Fruit fly (Drosophila melanogaster) whole organism, larva: Measurements from ENCODE around the gene Rab7.
A peak's percentile ranks its signal among the peaks of the same experiment; 100 is the strongest.

Source experiments
- noc ChIP-seq: fragments of 200-800 bp; sonication (Bioruptor generic); optimal IDR thresholded peaks from 3 replicates; lab custom pipeline; 2019; ENCODE audit warnings: missing biosample characterization, mild to moderate bottlenecking, missing genetic modification characterization, moderate library complexity

Gene Rab7

dm6 chr3R:23992823-23993797, at the start of gene Rab7, which contains the start of gene Epp:
Gene Rab7 (plus strand): TSS chr3R:23993008.
Gene Epp (minus strand): TSS chr3R:23992916.
- peak; percentile 20 for TF ChIP-seq noc (tag; lab: Kevin White, UChicago)

DNA sequence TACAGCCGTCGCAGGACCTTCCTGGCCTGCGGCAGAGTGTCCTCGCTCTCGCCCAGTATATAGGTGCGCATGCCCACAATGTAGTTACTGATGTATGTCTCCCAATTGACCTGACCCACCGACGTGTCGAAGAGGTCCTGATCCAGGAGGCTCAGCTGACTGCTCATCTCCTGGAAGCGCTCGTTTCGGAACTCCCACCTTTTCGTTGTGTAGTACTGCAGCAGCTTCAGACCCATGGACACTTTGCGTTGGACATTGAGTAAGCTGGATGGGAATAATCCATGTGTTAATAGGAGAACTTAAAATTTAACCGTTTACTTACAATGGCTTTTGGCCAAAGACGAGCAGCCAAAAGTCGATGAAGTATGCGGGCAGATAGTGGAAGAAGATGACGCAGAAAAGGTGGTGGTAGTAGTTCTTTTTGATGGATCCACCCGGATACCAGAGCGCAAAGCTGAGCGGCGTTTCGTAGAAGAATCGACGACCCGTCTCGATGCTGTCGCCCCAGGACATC, 48.9 kb upstream of the Rab7 start:
- no peak for TF ChIP-seq noc (tag; lab: Kevin White, UChicago)

DNA sequence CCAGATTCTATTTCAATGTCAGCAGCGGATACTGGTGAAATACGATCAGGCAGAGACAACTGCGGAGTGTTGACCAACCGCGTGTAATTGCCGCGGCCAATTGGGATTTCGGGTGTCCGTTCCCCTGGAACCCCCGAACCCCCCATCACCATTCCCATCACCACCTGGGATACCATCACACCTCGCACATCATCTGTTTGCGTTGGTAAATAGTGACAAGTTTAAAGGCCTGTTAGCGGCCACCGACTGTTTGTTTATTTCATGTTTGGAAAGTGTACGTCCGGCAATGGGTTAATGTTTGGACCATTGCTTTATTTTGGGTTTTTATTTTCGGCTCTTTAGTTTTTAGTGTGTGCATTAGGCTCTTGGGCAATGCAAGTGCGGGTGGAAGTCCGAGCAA, 45.8 kb upstream of the Rab7 start:
- no peak for TF ChIP-seq noc (tag; lab: Kevin White, UChicago)

DNA sequence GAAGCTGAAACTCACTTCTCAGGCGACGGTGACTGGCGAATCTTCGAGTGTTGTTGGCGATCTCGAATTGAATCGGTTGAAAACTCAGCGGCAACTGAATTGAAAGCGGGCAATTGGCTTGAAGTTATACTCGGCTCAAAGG, 44.6 kb upstream of the Rab7 start, which contains the start of gene CG12268:
Gene CG12268, minus strand, starts transcription at position 101 of the 142 bp plus-strand sequence.
- TF ChIP-seq noc (tag; lab: Kevin White, UChicago) = no peak

- no peak for TF ChIP-seq noc (tag; lab: Kevin White, UChicago)
Measured at dm6 chr3R:23948466-23949413, 44.1 kb upstream of the Rab7 start.

DNA sequence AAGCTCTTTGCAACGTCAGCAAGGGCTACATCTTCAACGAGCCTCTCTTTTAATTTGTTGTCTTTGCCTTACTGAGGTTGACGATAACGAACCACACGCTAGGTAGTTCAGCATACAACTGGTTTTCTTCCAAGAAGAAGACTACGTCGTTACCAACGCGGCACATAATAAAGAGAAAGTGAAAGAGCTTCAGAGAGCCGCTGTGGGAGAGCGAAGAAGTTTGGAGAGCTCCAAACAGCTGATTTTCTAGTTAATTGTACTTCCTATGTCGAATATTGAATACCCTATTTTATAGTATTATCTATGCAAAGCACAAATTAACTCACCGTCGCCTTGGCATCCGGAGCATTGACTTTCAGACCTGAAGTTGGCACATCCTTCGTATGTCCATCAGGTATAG, 37.4 kb upstream of the Rab7 start:
- TF ChIP-seq noc (tag; lab: Kevin White, UChicago) = no peak

DNA sequence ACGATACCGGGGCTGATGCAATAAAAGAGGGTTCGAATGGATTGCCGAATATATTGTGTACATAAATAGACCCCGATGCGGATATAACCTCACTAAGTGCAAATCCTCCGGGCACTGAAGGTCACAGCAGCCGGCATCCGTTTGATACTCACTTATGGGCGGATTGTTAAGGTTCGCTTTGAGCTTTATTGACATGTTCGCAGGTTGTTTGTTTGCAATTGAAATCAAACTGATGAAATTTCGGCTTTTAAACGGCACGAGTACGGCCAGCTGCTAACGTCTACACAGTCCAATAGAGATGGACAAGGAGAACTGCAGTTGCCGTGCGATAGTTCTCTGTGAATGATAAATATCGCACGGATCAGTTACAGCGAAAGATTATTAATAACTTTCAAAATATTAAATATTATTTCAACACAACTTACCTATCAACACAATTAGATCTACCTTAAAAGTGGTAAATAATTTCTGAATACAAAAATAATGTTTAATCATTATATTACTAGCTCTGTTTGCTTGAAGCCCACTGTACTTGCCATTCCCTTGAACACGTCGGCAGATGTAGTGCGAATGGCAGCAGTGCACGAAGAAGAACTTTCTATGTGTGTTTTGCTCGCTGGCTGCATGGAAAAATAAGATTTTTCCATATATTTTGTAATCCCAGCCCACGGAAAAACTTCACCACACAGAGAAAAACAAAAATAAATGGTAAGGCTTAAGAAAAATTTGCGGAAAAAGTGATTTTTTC, 34.5 kb upstream of the Rab7 start, which contains the start of the genes GluProRS and AP-1sigma:
Gene GluProRS, minus strand, starts transcription at position 301 of the 748 bp plus-strand sequence.
Gene AP-1sigma, plus strand, starts transcription at position 561 of the 748 bp plus-strand sequence.
- TF ChIP-seq noc (tag; lab: Kevin White, UChicago) = peak; percentile 78

DNA sequence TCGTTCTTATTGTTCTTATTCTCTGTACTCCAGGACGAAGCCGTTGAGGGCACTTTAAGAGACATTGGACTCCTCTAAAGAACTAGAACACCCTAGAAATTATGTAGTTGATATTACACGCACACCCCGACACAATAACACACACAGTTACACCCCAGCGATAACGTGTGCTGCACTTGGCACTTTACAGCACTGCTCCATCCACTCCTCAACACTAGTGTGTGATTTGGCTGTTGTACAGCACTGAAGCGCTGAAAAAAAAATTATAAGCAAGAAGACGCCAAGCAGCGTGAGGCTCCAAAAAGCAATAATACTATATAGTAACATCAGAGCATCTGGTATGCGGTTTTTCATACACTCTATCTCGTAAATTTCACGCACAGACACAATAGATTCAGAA, 31.9 kb upstream of the Rab7 start:
- TF ChIP-seq noc (tag; lab: Kevin White, UChicago) = no peak

- TF ChIP-seq noc (tag; lab: Kevin White, UChicago) = no peak
Measured at dm6 chr3R:23962781-23963222, 30.0 kb upstream of the Rab7 start, which contains the start of gene CG31140. Gene CG31140 (plus strand): TSS chr3R:23963180.

dm6 chr3R:23964913-23965718, 27.7 kb upstream of the Rab7 start:
- TF ChIP-seq noc (tag; lab: Kevin White, UChicago) = no peak

DNA sequence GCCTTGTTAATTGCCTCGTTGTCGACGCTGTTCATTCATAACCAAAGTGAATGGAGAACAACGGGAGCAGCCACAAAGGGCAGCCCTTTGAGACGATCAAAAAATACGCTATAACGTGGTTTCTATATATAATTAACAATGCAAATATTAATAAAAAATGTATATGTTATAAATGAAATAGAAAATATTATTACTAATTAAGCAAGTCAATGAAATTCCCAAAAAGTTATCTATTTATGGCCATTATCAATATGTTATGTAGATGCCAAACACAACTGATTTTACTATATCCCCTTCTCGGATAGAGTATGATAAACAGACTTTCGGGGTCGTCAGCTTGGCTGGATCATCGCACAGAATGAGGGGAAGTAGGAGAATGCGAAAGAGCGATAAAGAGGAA, 23.4 kb upstream of the Rab7 start:
- no peak for TF ChIP-seq noc (tag; lab: Kevin White, UChicago)

DNA sequence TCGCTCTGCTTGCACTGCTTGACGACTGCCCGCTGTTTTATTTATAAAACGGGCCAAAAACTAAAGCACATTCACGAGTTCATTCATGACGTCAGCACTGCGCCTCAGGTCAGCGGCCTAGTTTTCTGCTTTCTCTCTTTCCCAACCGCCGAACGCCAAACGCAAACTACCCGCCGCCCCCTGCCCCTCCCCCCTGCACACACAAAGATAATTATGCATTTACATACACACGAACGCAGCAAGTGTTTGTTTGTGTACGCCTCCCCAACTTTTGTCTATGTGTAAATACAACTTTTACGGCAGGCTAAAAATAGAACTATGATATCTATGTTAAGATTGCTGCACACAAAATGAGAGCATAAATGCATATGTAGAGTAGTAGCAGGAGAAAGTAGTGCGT, 21.6 kb upstream of the Rab7 start:
- no peak for TF ChIP-seq noc (tag; lab: Kevin White, UChicago)

- no peak for TF ChIP-seq noc (tag; lab: Kevin White, UChicago)
Measured at dm6 chr3R:23971764-23972163, 21.0 kb upstream of the Rab7 start.

DNA sequence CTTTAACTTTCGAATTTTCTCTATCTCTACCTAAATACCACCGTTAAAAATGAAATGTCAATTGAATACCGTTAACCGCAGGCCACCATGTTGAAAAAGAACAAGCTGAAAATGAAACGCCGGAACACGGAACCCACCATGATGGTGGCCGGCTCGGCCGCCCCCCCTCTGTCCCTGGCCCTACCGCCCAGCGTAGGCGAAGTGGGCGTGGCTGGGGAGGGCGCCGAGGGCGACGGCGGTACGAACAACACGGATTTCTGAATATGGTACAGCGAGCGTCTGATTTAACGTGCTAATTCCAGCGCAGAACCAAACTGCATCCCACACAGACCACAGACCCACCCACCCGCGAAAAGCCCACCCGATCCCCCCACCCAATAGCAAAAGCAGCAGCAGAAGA, 11.2 kb upstream of the Rab7 start:
- TF ChIP-seq noc (tag; lab: Kevin White, UChicago) = no peak
